Fruit fly (Drosophila melanogaster) whole organism, embryonic: ENCODE measurements around the gene Rcd5.

ENCODE experiments used
- Atf-2 ChIP-seq: fragments of 200-800 bp; sonication (Bioruptor generic); optimal IDR thresholded peaks from 2 replicates; lab custom pipeline; 2016; ENCODE audit warnings: missing biosample characterization, missing genetic modification characterization
- Atf3 ChIP-seq: fragments of 200-800 bp; sonication (Bioruptor generic); optimal IDR thresholded peaks from 3 replicates; lab custom pipeline; 2016; ENCODE audit warnings: missing biosample characterization, missing genetic modification characterization
- CG10267 ChIP-seq: fragments of 200-800 bp; sonication (Bioruptor generic); optimal IDR thresholded peaks from 2 replicates; lab custom pipeline; 2018; ENCODE audit warnings: missing biosample characterization, mild to moderate bottlenecking, missing genetic modification characterization, moderate library complexity
- CG10959 ChIP-seq: fragments of 200-800 bp; sonication (Bioruptor generic); IDR thresholded peaks from 2 replicates; pipeline ENCODE4 v1.3.6; 2022; ENCODE audit warnings: missing biosample characterization, missing genetic modification characterization
- CG12219 ChIP-seq: fragments of 200-800 bp; sonication (Bioruptor generic); optimal IDR thresholded peaks from 3 replicates; lab custom pipeline; 2018; ENCODE audit warnings: missing biosample characterization, mild to moderate bottlenecking, missing genetic modification characterization
- CG15269 ChIP-seq: fragments of 200-800 bp; sonication (Bioruptor generic); optimal IDR thresholded peaks from 2 replicates; lab custom pipeline; 2018; ENCODE audit warnings: missing biosample characterization, mild to moderate bottlenecking, missing genetic modification characterization, moderate library complexity
- CG15479 ChIP-seq: fragments of 200-800 bp; sonication (Bioruptor generic); optimal IDR thresholded peaks from 3 replicates; lab custom pipeline; 2019; ENCODE audit warnings: missing biosample characterization, mild to moderate bottlenecking, missing genetic modification characterization, moderate library complexity
- CG17328 ChIP-seq: fragments of 200-800 bp; sonication (Bioruptor generic); IDR thresholded peaks from 2 replicates; pipeline ENCODE4 v1.3.6; 2022; ENCODE audit warnings: missing biosample characterization, missing genetic modification characterization
- CG1832 ChIP-seq: fragments of 200-800 bp; sonication (Bioruptor generic); optimal IDR thresholded peaks from 2 replicates; lab custom pipeline; 2017; ENCODE audit warnings: missing biosample characterization, mild to moderate bottlenecking, missing genetic modification characterization, inconsistent platforms
- CG18764 ChIP-seq: fragments of 200-800 bp; sonication (Bioruptor generic); optimal IDR thresholded peaks from 3 replicates; lab custom pipeline; 2016; ENCODE audit warnings: missing biosample characterization, missing genetic modification characterization
- CG3281 ChIP-seq: fragments of 200-800 bp; sonication (Bioruptor generic); optimal IDR thresholded peaks from 3 replicates; lab custom pipeline; 2017; ENCODE audit warnings: missing biosample characterization, mild to moderate bottlenecking, missing genetic modification characterization
- CG6272 ChIP-seq: fragments of 200-800 bp; sonication (Bioruptor generic); IDR thresholded peaks from 2 replicates; pipeline ENCODE4 v1.3.6; 2022; ENCODE audit warnings: missing biosample characterization, missing genetic modification characterization
- CG6689 ChIP-seq: fragments of 200-800 bp; sonication (Bioruptor generic); IDR thresholded peaks from 2 replicates; pipeline ENCODE4 v1.3.6; 2022; ENCODE audit warnings: missing biosample characterization, missing genetic modification characterization
- CHES-1-like ChIP-seq: fragments of 200-800 bp; sonication (Bioruptor generic); optimal IDR thresholded peaks from 2 replicates; lab custom pipeline; 2016; ENCODE audit warnings: missing biosample characterization, missing genetic modification characterization
- CoRest ChIP-seq: fragments of 200-800 bp; sonication (Bioruptor generic); optimal IDR thresholded peaks from 3 replicates; lab custom pipeline; 2018; ENCODE audit warnings: missing biosample characterization, mild to moderate bottlenecking, missing genetic modification characterization, moderate library complexity
- Dad ChIP-seq: fragments of 200-800 bp; sonication (Bioruptor generic); optimal IDR thresholded peaks from 3 replicates; lab custom pipeline; 2016; ENCODE audit warnings: missing biosample characterization, missing genetic modification characterization
- Dp ChIP-seq: fragments of 200-800 bp; sonication (Bioruptor generic); optimal IDR thresholded peaks from 2 replicates; lab custom pipeline; 2018; ENCODE audit warnings: missing biosample characterization, mild to moderate bottlenecking, missing genetic modification characterization, moderate library complexity
- Ets65A ChIP-seq: fragments of 200-800 bp; sonication (Bioruptor generic); peaks from one replicate; lab custom pipeline; 2016; ENCODE audit warnings: missing biosample characterization, missing genetic modification characterization
- HLH4C ChIP-seq: fragments of 200-800 bp; sonication (Bioruptor generic); IDR thresholded peaks from 3 replicates; pipeline ENCODE4 v1.3.6; 2022; ENCODE audit warnings: missing biosample characterization, missing genetic modification characterization; ENCODE audit not compliant: partially characterized antibody
- HLHmδ ChIP-seq: fragments of 200-800 bp; sonication (Bioruptor generic); optimal IDR thresholded peaks from 2 replicates; lab custom pipeline; 2018; ENCODE audit warnings: missing biosample characterization, mild to moderate bottlenecking, missing genetic modification characterization, moderate library complexity
- Hsf ChIP-seq: fragments of 200-800 bp; sonication (Bioruptor generic); optimal IDR thresholded peaks from 3 replicates; lab custom pipeline; 2016; ENCODE audit warnings: missing biosample characterization, missing genetic modification characterization
- Sin3A ChIP-seq: fragments of >200 bp; optimal IDR thresholded peaks from 2 replicates; lab custom pipeline; 2018
- Sry-δ ChIP-seq: fragments of 200-800 bp; sonication (Bioruptor generic); optimal IDR thresholded peaks from 2 replicates; lab custom pipeline; 2016; ENCODE audit warnings: missing biosample characterization, missing genetic modification characterization
- ac ChIP-seq: fragments of 200-800 bp; sonication (Bioruptor generic); optimal IDR thresholded peaks from 3 replicates; lab custom pipeline; 2017; ENCODE audit warnings: missing biosample characterization, mild to moderate bottlenecking, missing genetic modification characterization
- al ChIP-seq: fragments of 200-800 bp; sonication (Bioruptor generic); IDR thresholded peaks from 2 replicates; pipeline ENCODE4 v1.3.6; 2022; ENCODE audit warnings: missing biosample characterization, missing genetic modification characterization
- amos ChIP-seq: fragments of 200-800 bp; sonication (Bioruptor generic); IDR thresholded peaks from 2 replicates; pipeline ENCODE4 v1.3.6; 2022; ENCODE audit warnings: missing biosample characterization, missing genetic modification characterization; ENCODE audit not compliant: partially characterized antibody
- bcd ChIP-seq: fragments of 200-800 bp; sonication (Bioruptor generic); optimal IDR thresholded peaks from 2 replicates; lab custom pipeline; 2017; ENCODE audit warnings: missing biosample characterization, mild to moderate bottlenecking, missing genetic modification characterization
- cas ChIP-seq: fragments of 200-800 bp; sonication (Bioruptor generic); IDR thresholded peaks from 2 replicates; pipeline ENCODE4 v1.3.6; 2022; ENCODE audit warnings: missing biosample characterization, missing genetic modification characterization
- disco-r ChIP-seq: fragments of 200-800 bp; sonication (Bioruptor generic); optimal IDR thresholded peaks from 2 replicates; lab custom pipeline; 2016; ENCODE audit warnings: missing biosample characterization, missing genetic modification characterization
- fd102C ChIP-seq: fragments of 200-800 bp; sonication (Bioruptor generic); optimal IDR thresholded peaks from 2 replicates; lab custom pipeline; 2018; ENCODE audit warnings: missing biosample characterization, mild to moderate bottlenecking, missing genetic modification characterization, moderate library complexity
- grn ChIP-seq: fragments of 200-800 bp; sonication (Bioruptor generic); optimal IDR thresholded peaks from 3 replicates; lab custom pipeline; 2017; ENCODE audit warnings: missing biosample characterization, missing genetic modification characterization
- ham ChIP-seq: fragments of 200-800 bp; sonication (Bioruptor generic); IDR thresholded peaks from 2 replicates; pipeline ENCODE4 v1.3.6; 2022; ENCODE audit warnings: missing biosample characterization, missing genetic modification characterization
- hbn ChIP-seq: fragments of 200-800 bp; sonication (Bioruptor generic); IDR thresholded peaks from 2 replicates; pipeline ENCODE4 v1.3.6; 2022; ENCODE audit warnings: missing biosample characterization, missing genetic modification characterization; ENCODE audit not compliant: partially characterized antibody
- ind ChIP-seq: fragments of 200-800 bp; sonication (Bioruptor generic); optimal IDR thresholded peaks from 3 replicates; lab custom pipeline; 2016; ENCODE audit warnings: missing biosample characterization, missing genetic modification characterization
- inv ChIP-seq: fragments of 200-800 bp; sonication (Bioruptor generic); IDR thresholded peaks from 2 replicates; pipeline ENCODE4 v1.3.6; 2022; ENCODE audit warnings: missing biosample characterization, missing genetic modification characterization; ENCODE audit not compliant: partially characterized antibody
- lilli ChIP-seq: fragments of 200-800 bp; sonication (Bioruptor generic); optimal IDR thresholded peaks from 3 replicates; lab custom pipeline; 2016; ENCODE audit warnings: missing biosample characterization, missing genetic modification characterization
- mam ChIP-seq: fragments of 200-800 bp; sonication (Bioruptor generic); optimal IDR thresholded peaks from 3 replicates; lab custom pipeline; 2016; ENCODE audit warnings: missing biosample characterization, missing genetic modification characterization
- mld ChIP-seq: fragments of 200-800 bp; sonication (Bioruptor generic); IDR thresholded peaks from 3 replicates; pipeline ENCODE4 v1.3.6; 2022; ENCODE audit warnings: missing biosample characterization, missing genetic modification characterization; ENCODE audit not compliant: partially characterized antibody
- nerfin-1 ChIP-seq: fragments of 200-800 bp; sonication (Bioruptor generic); optimal IDR thresholded peaks from 3 replicates; lab custom pipeline; 2019; ENCODE audit warnings: missing biosample characterization, mild to moderate bottlenecking, missing genetic modification characterization, moderate library complexity
- otp ChIP-seq: fragments of 200-800 bp; sonication (Bioruptor generic); IDR thresholded peaks from 3 replicates; pipeline ENCODE4, ENCODE4 v1.3.6; 2022; ENCODE audit warnings: missing biosample characterization, missing genetic modification characterization
- pita ChIP-seq: fragments of 200-800 bp; sonication (Bioruptor generic); optimal IDR thresholded peaks from 2 replicates; lab custom pipeline; 2017; ENCODE audit warnings: missing biosample characterization, mild to moderate bottlenecking, missing genetic modification characterization
- schlank ChIP-seq: fragments of 200-800 bp; sonication (Bioruptor generic); optimal IDR thresholded peaks from 2 replicates; lab custom pipeline; 2018; ENCODE audit warnings: missing biosample characterization, mild to moderate bottlenecking, missing genetic modification characterization
- scrt ChIP-seq: fragments of 200-800 bp; sonication (Bioruptor generic); optimal IDR thresholded peaks from 2 replicates; lab custom pipeline; 2018; ENCODE audit warnings: missing biosample characterization, mild to moderate bottlenecking, missing genetic modification characterization, moderate library complexity
- sens-2 ChIP-seq: fragments of 200-800 bp; sonication (Bioruptor generic); IDR thresholded peaks from 2 replicates; pipeline ENCODE4 v1.3.6; 2022; ENCODE audit warnings: missing biosample characterization, missing genetic modification characterization
- seq ChIP-seq: fragments of 200-800 bp; sonication (Bioruptor generic); IDR thresholded peaks from 2 replicates; pipeline ENCODE4 v1.3.6; 2022; ENCODE audit warnings: missing biosample characterization, missing genetic modification characterization
- stwl ChIP-seq: fragments of 200-800 bp; sonication (Bioruptor generic); optimal IDR thresholded peaks from 3 replicates; lab custom pipeline; 2018; ENCODE audit warnings: missing biosample characterization, mild to moderate bottlenecking, missing genetic modification characterization, moderate library complexity
- sug ChIP-seq: fragments of 200-800 bp; optimal IDR thresholded peaks from 2 replicates; lab custom pipeline; 2019; ENCODE audit warnings: missing biosample characterization, mild to moderate bottlenecking, missing genetic modification characterization, moderate library complexity
- unc-4 ChIP-seq: fragments of 200-800 bp; sonication (Bioruptor generic); IDR thresholded peaks from 2 replicates; pipeline ENCODE4 v1.3.6; 2022; ENCODE audit warnings: missing biosample characterization, missing genetic modification characterization; ENCODE audit not compliant: partially characterized antibody
- wek ChIP-seq: fragments of 200-800 bp; sonication (Bioruptor generic); optimal IDR thresholded peaks from 3 replicates; lab custom pipeline; 2018; ENCODE audit warnings: missing biosample characterization, mild to moderate bottlenecking, missing genetic modification characterization, moderate library complexity

Rcd5 gene

dm6 chr3L:4018228-4018928 lies 22.0 kb upstream of the Rcd5 start, which contains the start of gene FoxL1 (continued):
- TF ChIP-seq unc-4 (GFP tag; lab: Robert Waterston, UW) (no peak), hbn (no peak), CHES-1-like (GFP tag; lab: Kevin White, UChicago) (no peak), scrt (GFP tag; lab: Kevin White, UChicago) (no peak), CG18764 (no peak), lilli (GFP tag; lab: Kevin White, UChicago) (no peak), al (GFP tag; lab: Robert Waterston, UW) (no peak), otp (GFP tag; lab: Robert Waterston, UW) (no peak), disco-r (no peak), CG1832 (no peak), Hsf (GFP tag; lab: Kevin White, UChicago) (no peak), inv (no peak), ham (GFP tag; lab: Robert Waterston, UW) (no peak), CG6689 (GFP tag; lab: Robert Waterston, UW) (no peak), Dad (GFP tag; lab: Kevin White, UChicago) (no peak)

- TF ChIP-seq inv, result no peak
- TF ChIP-seq cas, result no peak
- TF ChIP-seq seq, result no peak
- TF ChIP-seq sens-2 (GFP tag; lab: Robert Waterston, UW), result no peak
- TF ChIP-seq CoRest, result peak; percentile 11
- peak; percentile 19 for TF ChIP-seq CG10267
- TF ChIP-seq nerfin-1 (tag; lab: Kevin White, UChicago), result peak; percentile 51
- TF ChIP-seq CG6272 (GFP tag; lab: Robert Waterston, UW), result no peak
- TF ChIP-seq stwl (tag; lab: Kevin White, UChicago), result peak; percentile 86
- no peak for TF ChIP-seq HLHmδ (GFP tag; lab: Kevin White, UChicago)
- no peak for TF ChIP-seq Atf3 (GFP tag; lab: Kevin White, UChicago)
- TF ChIP-seq schlank (tag; lab: Kevin White, UChicago), result no peak
- TF ChIP-seq amos (GFP tag; lab: Robert Waterston, UW), result peak; percentile 38; the same call in 1 of the 2 replicates
- TF ChIP-seq grn (GFP tag; lab: Kevin White, UChicago), result no peak
- no peak for TF ChIP-seq sug (tag; lab: Kevin White, UChicago)
- TF ChIP-seq fd102C (GFP tag; lab: Kevin White, UChicago), result no peak
- TF ChIP-seq CG3281 (GFP tag; lab: Kevin White, UChicago), result no peak
- no peak for TF ChIP-seq pita (GFP tag; lab: Kevin White, UChicago)
- peak; percentile 6 for TF ChIP-seq Sry-δ (GFP tag; lab: Kevin White, UChicago)
- TF ChIP-seq CG15269 (tag; lab: Kevin White, UChicago), result no peak
- no peak for TF ChIP-seq CG15479 (GFP tag; lab: Kevin White, UChicago)
- no peak for TF ChIP-seq wek (GFP tag; lab: Kevin White, UChicago)
- no peak for TF ChIP-seq ac (GFP tag; lab: Kevin White, UChicago)
- no peak for TF ChIP-seq mam (GFP tag; lab: Kevin White, UChicago)
- TF ChIP-seq CG17328 (GFP tag; lab: Robert Waterston, UW), result no peak
- TF ChIP-seq ind (GFP tag; lab: Kevin White, UChicago), result no peak
- TF ChIP-seq CG12219 (GFP tag; lab: Kevin White, UChicago), result no peak
- TF ChIP-seq mld (GFP tag; lab: Robert Waterston, UW), result no peak
- TF ChIP-seq HLH4C (GFP tag; lab: Robert Waterston, UW), result 0 out of 3 replicates have a peak, but pooled peaks have one; percentile 26
- peak; percentile 3 for TF ChIP-seq Sin3A (lab: Kevin White, UChicago)
- TF ChIP-seq Ets65A (GFP tag; lab: Kevin White, UChicago), result no peak
- no peak for TF ChIP-seq Atf-2 (GFP tag; lab: Kevin White, UChicago)
- TF ChIP-seq bcd (GFP tag; lab: Kevin White, UChicago), result no peak
- TF ChIP-seq Dp (GFP tag; lab: Kevin White, UChicago), result peak; percentile 91
- TF ChIP-seq CG10959 (GFP tag; lab: Robert Waterston, UW), result no peak
Measured at dm6 chr3L:4021260-4021831, 19.0 kb upstream of the Rcd5 start, which contains the start of gene Mul1. Mul1 (plus strand) TSS chr3L:4021457.
